Worm (Caenorhabditis elegans): Measurements from ENCODE around the gene srxa-18.

DNA sequence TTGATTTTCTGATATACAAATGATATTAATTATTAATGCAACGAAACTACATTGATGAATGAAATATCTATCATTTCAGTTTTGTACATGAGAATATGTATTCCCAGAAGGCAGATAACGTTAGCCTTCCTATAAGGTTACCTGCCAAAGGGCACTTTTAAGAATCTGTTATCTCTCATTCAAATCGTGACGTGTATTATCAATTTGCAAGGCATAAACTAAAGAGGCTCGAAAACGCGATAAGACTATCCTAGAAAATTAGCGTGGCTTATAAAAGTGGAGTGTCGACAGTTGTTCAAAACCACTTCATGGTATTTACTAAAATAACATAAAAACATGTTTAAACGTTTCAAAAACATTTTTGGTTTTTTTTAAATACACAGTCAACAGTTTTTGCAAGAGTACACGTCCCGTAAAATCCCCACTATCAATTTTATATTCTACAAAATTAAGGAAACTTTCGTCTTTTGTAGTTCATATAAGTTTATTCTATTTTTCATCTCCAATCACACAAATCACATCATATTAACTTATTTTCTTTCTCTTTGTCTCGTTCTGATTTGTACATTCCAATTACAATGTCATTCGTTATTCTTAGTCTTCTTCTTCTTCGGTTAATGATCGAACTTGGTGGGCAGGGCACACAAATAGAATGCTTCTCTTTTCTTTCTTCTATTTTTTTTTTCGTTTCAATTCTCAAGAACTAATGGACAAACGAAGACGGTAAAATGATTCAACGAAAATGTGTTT, 4.2 kb upstream of the srxa-18 start, which contains the start of gene C08B6.10:
- TF ChIP-seq nhr-10 (tag; optimal IDR thresholded peaks at IDR 0.05) (no peak), crh-2 (tag; optimal IDR thresholded peaks at IDR 0.05) (no peak), nhr-11 (tag; optimal IDR thresholded peaks at IDR 0.05) (no peak), R02D3.7 (tag; optimal IDR thresholded peaks at IDR 0.05) (no peak), blmp-1 (tag; optimal IDR thresholded peaks at IDR 0.05; ENCODE audit: insufficient read depth) (no peak), nhr-12 (tag; optimal IDR thresholded peaks at IDR 0.05) (no peak), snpc-4 (tag; optimal IDR thresholded peaks at IDR 0.05) (no peak), nhr-237 (tag; optimal IDR thresholded peaks at IDR 0.05) (no peak)

Measured in whole organism, L2 larva.